Fruit fly (Drosophila melanogaster): ENCODE results near the gene Rox8.
A peak's percentile ranks its signal among the peaks of the same experiment; 100 is the strongest.

DNA sequence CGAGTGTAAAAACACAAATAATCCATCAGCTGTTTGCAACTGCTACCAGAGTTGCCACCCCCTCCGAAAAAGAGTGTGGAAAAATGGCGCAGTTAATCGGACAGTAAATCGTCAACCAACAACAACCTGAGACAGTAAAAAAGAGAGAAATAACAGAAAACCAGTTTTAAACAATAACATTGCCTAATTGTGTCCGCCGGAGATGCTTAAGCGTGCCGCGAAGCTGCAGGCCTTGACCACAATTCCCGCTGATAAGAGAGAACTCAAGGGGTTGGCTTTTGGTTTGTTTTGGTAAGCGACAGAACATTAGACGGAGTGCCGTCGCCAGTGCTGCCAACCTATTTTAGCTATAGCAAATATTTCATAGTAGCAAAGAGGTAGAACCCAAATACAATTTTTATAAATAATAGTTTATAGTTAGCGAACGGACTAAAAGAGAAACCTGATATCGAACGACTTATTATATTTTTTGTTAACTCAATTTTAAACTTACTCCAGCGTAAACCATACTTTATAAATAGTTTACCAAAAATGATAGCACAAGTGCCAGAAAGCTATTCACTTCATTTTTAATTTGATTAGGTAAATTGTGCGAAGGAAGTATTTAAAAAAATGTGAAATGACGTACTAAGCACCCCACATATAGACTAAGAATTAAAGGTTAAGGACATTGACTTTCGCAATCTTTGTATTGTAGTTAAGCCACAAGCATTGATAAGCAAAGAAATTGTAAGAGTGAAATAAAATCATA, 2.8 kb upstream of the Rox8 start, which contains the start of the genes Atg6 and Pisd:
- TF ChIP-seq Sox102F (GFP tag; optimal IDR thresholded peaks at IDR 0.05) (no peak), CG6808 (GFP tag; optimal IDR thresholded peaks at IDR 0.05) (peak; percentile 50), Ets21C (GFP tag; optimal IDR thresholded peaks at IDR 0.05) (no peak), Gug (GFP tag; IDR thresholded peaks at IDR 0.05) (no peak), CG6792 (GFP tag; optimal IDR thresholded peaks at IDR 0.05) (no peak)

Data from whole organism, prepupa.